Fruit fly (Drosophila melanogaster) whole organism, embryonic: Measurements from ENCODE around the gene mTerf3.

Experiments used
- Abd-B ChIP-seq: fragments of 200-800 bp; sonication (Bioruptor generic); optimal IDR thresholded peaks from 2 replicates; lab custom pipeline; 2018; ENCODE audit warnings: missing biosample characterization, mild to moderate bottlenecking, missing genetic modification characterization, moderate library complexity
- Atf6 ChIP-seq: fragments of 200-800 bp; sonication (Bioruptor generic); IDR thresholded peaks from 2 replicates; pipeline ENCODE4 v1.3.6; 2022; ENCODE audit warnings: missing biosample characterization, missing genetic modification characterization
- CG10366 ChIP-seq: fragments of 200-800 bp; sonication (Bioruptor generic); IDR thresholded peaks from 2 replicates; pipeline ENCODE4 v1.3.6; 2022; ENCODE audit warnings: missing biosample characterization, missing genetic modification characterization
- CG12071 ChIP-seq: fragments of 200-800 bp; sonication (Bioruptor generic); optimal IDR thresholded peaks from 3 replicates; lab custom pipeline; 2018; ENCODE audit warnings: missing biosample characterization, mild to moderate bottlenecking, missing genetic modification characterization
- CG12391 ChIP-seq: fragments of 200-800 bp; sonication (Bioruptor generic); optimal IDR thresholded peaks from 3 replicates; lab custom pipeline; 2018; ENCODE audit warnings: missing biosample characterization, mild to moderate bottlenecking, missing genetic modification characterization, moderate library complexity
- CG14441 ChIP-seq: fragments of 200-800 bp; sonication (Bioruptor generic); IDR thresholded peaks from 2 replicates; pipeline ENCODE4 v1.3.6; 2022; ENCODE audit warnings: missing biosample characterization, missing genetic modification characterization
- CG14710 ChIP-seq: fragments of 200-800 bp; sonication (Bioruptor generic); optimal IDR thresholded peaks from 3 replicates; lab custom pipeline; 2019; ENCODE audit warnings: missing biosample characterization, mild to moderate bottlenecking, missing genetic modification characterization, moderate library complexity
- CG15479 ChIP-seq: fragments of 200-800 bp; sonication (Bioruptor generic); optimal IDR thresholded peaks from 3 replicates; lab custom pipeline; 2019; ENCODE audit warnings: missing biosample characterization, mild to moderate bottlenecking, missing genetic modification characterization, moderate library complexity
- CG15514 ChIP-seq: fragments of 200-800 bp; sonication (Bioruptor generic); optimal IDR thresholded peaks from 3 replicates; lab custom pipeline; 2017; ENCODE audit warnings: missing biosample characterization, missing genetic modification characterization, mild to moderate bottlenecking, moderate library complexity, missing genetic modification reagents
- CG15601 ChIP-seq: fragments of 200-800 bp; sonication (Bioruptor generic); optimal IDR thresholded peaks from 3 replicates; lab custom pipeline; 2019; ENCODE audit warnings: missing biosample characterization, mild to moderate bottlenecking, missing genetic modification characterization, moderate library complexity
- CG17361 ChIP-seq: fragments of 200-800 bp; sonication (Bioruptor generic); IDR thresholded peaks from 3 replicates; pipeline ENCODE4 v1.3.6; 2022; ENCODE audit warnings: missing biosample characterization, missing genetic modification characterization
- CG17385 ChIP-seq: fragments of 200-800 bp; sonication (Bioruptor generic); optimal IDR thresholded peaks from 3 replicates; lab custom pipeline; 2018; ENCODE audit warnings: missing biosample characterization, mild to moderate bottlenecking, missing genetic modification characterization
- CG17912 ChIP-seq: fragments of 200-800 bp; sonication (Bioruptor generic); optimal IDR thresholded peaks from 2 replicates; lab custom pipeline; 2018; ENCODE audit warnings: missing biosample characterization, mild to moderate bottlenecking, missing genetic modification characterization
- CG18764 ChIP-seq: fragments of 200-800 bp; sonication (Bioruptor generic); optimal IDR thresholded peaks from 3 replicates; lab custom pipeline; 2016; ENCODE audit warnings: missing biosample characterization, missing genetic modification characterization
- CG2889 ChIP-seq: fragments of 200-800 bp; sonication (Bioruptor generic); IDR thresholded peaks from 3 replicates; pipeline ENCODE4 v1.3.6; 2022; ENCODE audit warnings: missing biosample characterization, missing genetic modification characterization
- CG30403 ChIP-seq: fragments of 200-800 bp; sonication (Bioruptor generic); optimal IDR thresholded peaks from 3 replicates; lab custom pipeline; 2016; ENCODE audit warnings: missing biosample characterization, missing genetic modification characterization
- CG31224 ChIP-seq: fragments of 200-800 bp; sonication (Bioruptor generic); IDR thresholded peaks from 2 replicates; pipeline ENCODE4 v1.3.6; 2022; ENCODE audit warnings: missing biosample characterization, missing genetic modification characterization
- CG32772 ChIP-seq: fragments of 200-800 bp; sonication (Bioruptor generic); IDR thresholded peaks from 2 replicates; pipeline ENCODE4 v1.3.6; 2022; ENCODE audit warnings: missing biosample characterization, missing genetic modification characterization
- CG7839 ChIP-seq: fragments of 200-800 bp; sonication (Bioruptor generic); optimal IDR thresholded peaks from 3 replicates; lab custom pipeline; 2018; ENCODE audit warnings: missing biosample characterization, mild to moderate bottlenecking, missing genetic modification characterization, moderate library complexity
- CG8281 ChIP-seq: fragments of 200-800 bp; sonication (Bioruptor generic); optimal IDR thresholded peaks from 2 replicates; lab custom pipeline; 2018; ENCODE audit warnings: missing biosample characterization, mild to moderate bottlenecking, missing genetic modification characterization, moderate library complexity
- CG8359 ChIP-seq: fragments of 200-800 bp; sonication (Bioruptor generic); optimal IDR thresholded peaks from 2 replicates; lab custom pipeline; 2017; ENCODE audit warnings: missing biosample characterization, mild to moderate bottlenecking, missing genetic modification characterization, borderline replicate concordance
- CG8924 ChIP-seq: fragments of 200-800 bp; optimal IDR thresholded peaks from 3 replicates; lab custom pipeline; 2019; ENCODE audit warnings: missing biosample characterization, mild to moderate bottlenecking, missing genetic modification characterization, moderate library complexity
- CG9932 ChIP-seq: fragments of 200-800 bp; sonication (Bioruptor generic); IDR thresholded peaks from 2 replicates; pipeline ENCODE4 v1.3.6; 2022; ENCODE audit warnings: missing biosample characterization, missing genetic modification characterization
- CoRest ChIP-seq: fragments of 200-800 bp; sonication (Bioruptor generic); optimal IDR thresholded peaks from 3 replicates; lab custom pipeline; 2018; ENCODE audit warnings: missing biosample characterization, mild to moderate bottlenecking, missing genetic modification characterization, moderate library complexity
- CrebB ChIP-seq: fragments of 200-800 bp; sonication (Bioruptor generic); optimal IDR thresholded peaks from 3 replicates; lab custom pipeline; 2018; ENCODE audit warnings: missing biosample characterization, mild to moderate bottlenecking, missing genetic modification characterization
- Opbp ChIP-seq: fragments of 200-800 bp; sonication (Bioruptor generic); IDR thresholded peaks from 3 replicates; pipeline ENCODE4 v1.3.6; 2022; ENCODE audit warnings: missing biosample characterization, missing genetic modification characterization; ENCODE audit not compliant: partially characterized antibody
- PHDP ChIP-seq: fragments of 200-800 bp; sonication (Bioruptor generic); optimal IDR thresholded peaks from 3 replicates; lab custom pipeline; 2018; ENCODE audit warnings: missing biosample characterization, mild to moderate bottlenecking, missing genetic modification characterization, moderate library complexity
- Ptx1 ChIP-seq: fragments of 200-800 bp; sonication (Bioruptor generic); IDR thresholded peaks from 2 replicates; pipeline ENCODE4 v1.3.6; 2022; ENCODE audit warnings: missing biosample characterization, missing genetic modification characterization
- Xrp1 ChIP-seq: fragments of 200-800 bp; sonication (Bioruptor generic); IDR thresholded peaks from 2 replicates; pipeline ENCODE4 v1.3.6; 2022; ENCODE audit warnings: missing biosample characterization, missing genetic modification characterization
- ato ChIP-seq: fragments of 200-800 bp; sonication (Bioruptor generic); IDR thresholded peaks from 2 replicates; pipeline ENCODE4 v1.3.6; 2022; ENCODE audit warnings: missing biosample characterization, missing genetic modification characterization; ENCODE audit not compliant: partially characterized antibody
- cg ChIP-seq: fragments of 200-800 bp; sonication (Bioruptor generic); optimal IDR thresholded peaks from 3 replicates; lab custom pipeline; 2019; ENCODE audit warnings: missing biosample characterization, mild to moderate bottlenecking, missing genetic modification characterization, moderate library complexity
- dysf ChIP-seq: fragments of 200-800 bp; sonication (Bioruptor generic); IDR thresholded peaks from 3 replicates; pipeline ENCODE4 v1.3.6; 2022; ENCODE audit warnings: missing biosample characterization, missing genetic modification characterization
- exex ChIP-seq: fragments of 200-800 bp; sonication (Bioruptor generic); optimal IDR thresholded peaks from 4 replicates; lab custom pipeline; 2018; ENCODE audit warnings: missing biosample characterization, mild to moderate bottlenecking, missing genetic modification characterization, moderate library complexity
- gce ChIP-seq: fragments of 200-800 bp; sonication (Bioruptor generic); IDR thresholded peaks from 3 replicates; pipeline ENCODE4 v1.3.6; 2022; ENCODE audit warnings: missing biosample characterization, missing genetic modification characterization
- gro ChIP-seq: fragments of 200-800 bp; sonication (Bioruptor generic); optimal IDR thresholded peaks from 2 replicates; lab custom pipeline; 2016; ENCODE audit warnings: missing biosample characterization, missing genetic modification characterization
- h ChIP-seq: fragments of >200 bp; optimal IDR thresholded peaks from 2 replicates; lab custom pipeline; 2017
- ind ChIP-seq: fragments of 200-800 bp; sonication (Bioruptor generic); optimal IDR thresholded peaks from 3 replicates; lab custom pipeline; 2016; ENCODE audit warnings: missing biosample characterization, missing genetic modification characterization
- kah ChIP-seq: fragments of 200-800 bp; sonication (Bioruptor generic); optimal IDR thresholded peaks from 2 replicates; lab custom pipeline; 2018; ENCODE audit warnings: missing biosample characterization, mild to moderate bottlenecking, missing genetic modification characterization
- lab ChIP-seq: fragments of 200-800 bp; sonication (Bioruptor generic); optimal IDR thresholded peaks from 3 replicates; lab custom pipeline; 2017; ENCODE audit warnings: missing biosample characterization, missing genetic modification characterization, mild to moderate bottlenecking, moderate library complexity, missing genetic modification reagents
- nmo ChIP-seq: fragments of 200-800 bp; sonication (Bioruptor generic); optimal IDR thresholded peaks from 2 replicates; lab custom pipeline; 2018; ENCODE audit warnings: missing biosample characterization, mild to moderate bottlenecking, missing genetic modification characterization, moderate library complexity
- row ChIP-seq: fragments of 200-800 bp; sonication (Bioruptor generic); IDR thresholded peaks from 3 replicates; pipeline ENCODE4 v1.3.6; 2022; ENCODE audit warnings: missing biosample characterization, missing genetic modification characterization
- salm ChIP-seq: fragments of 200-800 bp; sonication (Bioruptor generic); optimal IDR thresholded peaks from 2 replicates; lab custom pipeline; 2018; ENCODE audit warnings: missing biosample characterization, mild to moderate bottlenecking, missing genetic modification characterization
- sisA ChIP-seq: fragments of 200-800 bp; sonication (Bioruptor generic); IDR thresholded peaks from 2 replicates; pipeline ENCODE4 v1.3.6; 2022; ENCODE audit warnings: missing biosample characterization, missing genetic modification characterization
- sug ChIP-seq: fragments of 200-800 bp; optimal IDR thresholded peaks from 2 replicates; lab custom pipeline; 2019; ENCODE audit warnings: missing biosample characterization, mild to moderate bottlenecking, missing genetic modification characterization, moderate library complexity
- ttk ChIP-seq: fragments of 200-800 bp; sonication (Bioruptor generic); IDR thresholded peaks from 2 replicates; pipeline ENCODE4 v2.1.2; 2022; ENCODE audit warnings: missing biosample characterization, missing genetic modification characterization
- unc-4 ChIP-seq: fragments of 200-800 bp; sonication (Bioruptor generic); IDR thresholded peaks from 2 replicates; pipeline ENCODE4 v1.3.6; 2022; ENCODE audit warnings: missing biosample characterization, missing genetic modification characterization; ENCODE audit not compliant: partially characterized antibody
- unpg ChIP-seq: fragments of 200-800 bp; sonication (Bioruptor generic); optimal IDR thresholded peaks from 3 replicates; lab custom pipeline; 2018; ENCODE audit warnings: missing biosample characterization, mild to moderate bottlenecking, missing genetic modification characterization, moderate library complexity
- z ChIP-seq: fragments of 200-800 bp; sonication (Bioruptor generic); IDR thresholded peaks from 3 replicates; pipeline ENCODE4 v1.3.6; 2022; ENCODE audit warnings: missing biosample characterization, missing genetic modification characterization
- zfh1 ChIP-seq: fragments of 200-800 bp; sonication (Bioruptor generic); IDR thresholded peaks from 3 replicates; pipeline ENCODE4 v1.3.6; 2022; ENCODE audit warnings: missing biosample characterization, missing genetic modification characterization

Gene mTerf3

DNA sequence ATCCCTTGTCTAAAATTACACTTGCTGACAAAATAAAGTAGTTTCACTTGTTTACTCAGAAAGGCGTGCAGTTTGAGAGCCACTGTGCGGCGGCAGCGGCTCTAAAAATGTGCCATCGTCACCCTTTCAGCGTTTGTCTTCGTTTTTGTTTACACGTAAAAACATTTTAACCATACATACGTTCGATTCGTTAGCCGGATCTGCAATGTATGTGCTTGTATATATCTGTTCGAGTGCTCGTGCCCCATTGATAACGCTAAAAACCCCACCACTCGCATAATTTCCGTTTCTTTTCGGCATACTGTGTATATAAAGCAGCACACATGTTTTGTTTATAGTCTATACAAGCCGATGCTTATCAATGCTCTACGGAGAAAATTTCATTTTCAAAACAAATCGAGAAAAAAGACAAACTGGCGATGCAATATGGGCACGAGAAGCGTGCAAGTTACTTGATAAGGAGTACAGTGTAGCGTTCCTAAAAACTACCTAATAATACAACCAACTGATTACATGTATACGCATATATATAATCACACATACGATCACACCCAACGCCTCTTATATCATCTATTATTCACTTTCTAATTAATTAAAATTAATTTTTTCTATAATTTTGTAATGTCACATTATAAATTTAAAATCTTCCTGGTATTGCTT, 3.9 kb downstream of the mTerf3 start (continued):
- TF ChIP-seq CG30403 (GFP tag; lab: Kevin White, UChicago) (peak; percentile 47), CG8281 (no peak), h (lab: Kevin White, UChicago) (no peak), dysf (GFP tag; lab: Robert Waterston, UW) (peak; percentile 65; the same call in 2 of the 3 replicates), row (peak; percentile 83), Ptx1 (GFP tag; lab: Robert Waterston, UW) (peak; percentile 45), CG18764 (peak; percentile 9), CG9932 (GFP tag; lab: Robert Waterston, UW) (no peak), CG17361 (GFP tag; lab: Robert Waterston, UW) (peak; percentile 77), CoRest (peak; percentile 52), CG14441 (GFP tag; lab: Robert Waterston, UW) (peak; percentile 49; the same call in 1 of the 2 replicates), CG32772 (peak; percentile 57), CrebB (tag; lab: Kevin White, UChicago) (peak; percentile 36), Xrp1 (peak; percentile 74), sisA (GFP tag; lab: Robert Waterston, UW) (peak; percentile 38; the same call in 1 of the 2 replicates), CG15514 (peak; percentile 16), Opbp (GFP tag; lab: Robert Waterston, UW) (0 out of 3 replicates have a peak, but pooled peaks have one; percentile 42), cg (GFP tag; lab: Kevin White, UChicago) (peak; percentile 33), z (GFP tag; lab: Robert Waterston, UW) (0 out of 3 replicates have a peak, but pooled peaks have one; percentile 11), unc-4 (no peak), CG8359 (GFP tag; lab: Kevin White, UChicago) (peak; percentile 38), ttk (peak; percentile 45; the same call in 1 of the 2 replicates), CG10366 (GFP tag; lab: Robert Waterston, UW) (peak; percentile 33), gce (GFP tag; lab: Robert Waterston, UW) (0 out of 3 replicates have a peak, but pooled peaks have one; percentile 53), PHDP (tag; lab: Kevin White, UChicago) (peak; percentile 45), CG15601 (tag; lab: Kevin White, UChicago) (peak; percentile 22), CG17385 (GFP tag; lab: Kevin White, UChicago) (peak; percentile 33), Atf6 (GFP tag; lab: Robert Waterston, UW) (0 out of 2 replicates have a peak, but pooled peaks have one; percentile 28), lab (GFP tag; lab: Kevin White, UChicago) (peak; percentile 31), unpg (GFP tag; lab: Kevin White, UChicago) (peak; percentile 63), CG14710 (tag; lab: Kevin White, UChicago) (peak; percentile 41), CG7839 (tag; lab: Kevin White, UChicago) (peak; percentile 45), CG15479 (GFP tag; lab: Kevin White, UChicago) (no peak), CG12071 (peak; percentile 41), CG17912 (GFP tag; lab: Kevin White, UChicago) (peak; percentile 38), ind (GFP tag; lab: Kevin White, UChicago) (peak; percentile 42), ato (GFP tag; lab: Robert Waterston, UW) (0 out of 2 replicates have a peak, but pooled peaks have one; percentile 37), salm (peak; percentile 23), CG31224 (no peak), CG2889 (GFP tag; lab: Robert Waterston, UW) (peak; percentile 67; the same call in 2 of the 3 replicates), CG8924 (peak; percentile 61), sug (tag; lab: Kevin White, UChicago) (peak; percentile 47), nmo (peak; percentile 49), gro (GFP tag; lab: Kevin White, UChicago) (no peak), exex (tag; lab: Kevin White, UChicago) (peak; percentile 29), zfh1 (GFP tag; lab: Robert Waterston, UW) (peak; percentile 56; the same call in 1 of the 3 replicates), Abd-B (GFP tag; lab: Kevin White, UChicago) (peak; percentile 22), CG12391 (peak; percentile 61), kah (GFP tag; lab: Kevin White, UChicago) (no peak)
